Fruit fly (Drosophila melanogaster) whole organism, prepupa: ENCODE results near the gene CG31804.

Experiments
- Blimp-1 ChIP-seq: fragments of 200-800 bp; sonication (Bioruptor generic); optimal IDR thresholded peaks from 3 replicates; lab custom pipeline; 2017; ENCODE audit warnings: missing biosample characterization, missing genetic modification characterization, mild to moderate bottlenecking, moderate library complexity, missing genetic modification reagents
- CG10631 ChIP-seq: fragments of 200-800 bp; sonication (Bioruptor generic); optimal IDR thresholded peaks from 2 replicates; lab custom pipeline; 2016; ENCODE audit warnings: missing biosample characterization, missing genetic modification characterization
- CG10669 ChIP-seq: fragments of 200-800 bp; sonication (Bioruptor generic); optimal IDR thresholded peaks from 3 replicates; lab custom pipeline; 2018; ENCODE audit warnings: missing biosample characterization, mild to moderate bottlenecking, missing genetic modification characterization, moderate library complexity
- CG11294 ChIP-seq: fragments of 200-800 bp; sonication (Bioruptor generic); IDR thresholded peaks from 2 replicates; pipeline ENCODE4 v1.3.6; 2022; ENCODE audit warnings: missing biosample characterization, missing genetic modification characterization
- CG11762 ChIP-seq: fragments of 200-800 bp; sonication (Bioruptor generic); optimal IDR thresholded peaks from 3 replicates; lab custom pipeline; 2016; ENCODE audit warnings: missing biosample characterization, missing genetic modification characterization; ENCODE audit not compliant: insufficient read depth
- CG11902 ChIP-seq: fragments of 200-800 bp; sonication (Bioruptor generic); optimal IDR thresholded peaks from 3 replicates; lab custom pipeline; 2016; ENCODE audit warnings: missing biosample characterization, missing genetic modification characterization
- CG15336 ChIP-seq: fragments of 200-800 bp; sonication (Bioruptor generic); IDR thresholded peaks from 2 replicates; pipeline ENCODE4 v1.3.6; 2022; ENCODE audit warnings: missing biosample characterization, missing genetic modification characterization
- CG1621 ChIP-seq: fragments of 200-800 bp; sonication (Bioruptor generic); optimal IDR thresholded peaks from 3 replicates; lab custom pipeline; 2018; ENCODE audit warnings: missing biosample characterization, mild to moderate bottlenecking, missing genetic modification characterization
- CG16779 ChIP-seq: fragments of 200-800 bp; sonication (Bioruptor generic); optimal IDR thresholded peaks from 3 replicates; lab custom pipeline; 2017; ENCODE audit warnings: missing biosample characterization, mild to moderate bottlenecking, missing genetic modification characterization
- CG3032 ChIP-seq: fragments of 200-800 bp; optimal IDR thresholded peaks from 2 replicates; lab custom pipeline; 2019; ENCODE audit warnings: missing biosample characterization, mild to moderate bottlenecking, missing genetic modification characterization, moderate library complexity
- CG31627 ChIP-seq: fragments of 200-800 bp; sonication (Bioruptor generic); optimal IDR thresholded peaks from 3 replicates; lab custom pipeline; 2016; ENCODE audit warnings: missing biosample characterization, missing genetic modification characterization
- CG34406 ChIP-seq: fragments of 200-800 bp; sonication (Bioruptor generic); optimal IDR thresholded peaks from 3 replicates; lab custom pipeline; 2016; ENCODE audit warnings: missing biosample characterization, missing genetic modification characterization
- CG3919 ChIP-seq: fragments of 200-800 bp; sonication (Bioruptor generic); optimal IDR thresholded peaks from 3 replicates; lab custom pipeline; 2016; ENCODE audit warnings: missing biosample characterization, missing genetic modification characterization
- CG4318 ChIP-seq: fragments of 200-800 bp; sonication (Bioruptor generic); optimal IDR thresholded peaks from 3 replicates; lab custom pipeline; 2017; ENCODE audit warnings: missing biosample characterization, mild to moderate bottlenecking, missing genetic modification characterization
- CG6276 ChIP-seq: fragments of 200-800 bp; sonication (Bioruptor generic); optimal IDR thresholded peaks from 2 replicates; lab custom pipeline; 2017; ENCODE audit warnings: missing biosample characterization, mild to moderate bottlenecking, missing genetic modification characterization
- CG6792 ChIP-seq: fragments of 200-800 bp; sonication (Bioruptor generic); optimal IDR thresholded peaks from 3 replicates; lab custom pipeline; 2016; ENCODE audit warnings: missing biosample characterization, missing genetic modification characterization
- CG6808 ChIP-seq: fragments of 200-800 bp; sonication (Bioruptor generic); optimal IDR thresholded peaks from 3 replicates; lab custom pipeline; 2017; ENCODE audit warnings: missing biosample characterization, missing genetic modification characterization, mild to moderate bottlenecking, moderate library complexity, missing genetic modification reagents
- CG7368 ChIP-seq: fragments of 200-800 bp; sonication (Bioruptor generic); optimal IDR thresholded peaks from 3 replicates; lab custom pipeline; 2016; ENCODE audit warnings: missing biosample characterization, missing genetic modification characterization
- CG8119 ChIP-seq: fragments of 200-800 bp; sonication (Bioruptor generic); IDR thresholded peaks from 3 replicates; pipeline ENCODE4 v1.3.6; 2022; ENCODE audit warnings: missing biosample characterization, missing genetic modification characterization
- CG8319 ChIP-seq: fragments of 200-800 bp; sonication (Bioruptor generic); optimal IDR thresholded peaks from 3 replicates; lab custom pipeline; 2016; ENCODE audit warnings: missing biosample characterization, missing genetic modification characterization
- CG8632 ChIP-seq: fragments of 200-800 bp; sonication (Bioruptor generic); optimal IDR thresholded peaks from 3 replicates; lab custom pipeline; 2016; ENCODE audit warnings: missing biosample characterization, missing genetic modification characterization
- CG9139 ChIP-seq: fragments of 200-800 bp; sonication (Bioruptor generic); optimal IDR thresholded peaks from 3 replicates; lab custom pipeline; 2017; ENCODE audit warnings: missing biosample characterization, mild to moderate bottlenecking, missing genetic modification characterization
- Eip93F ChIP-seq: fragments of 200-800 bp; sonication (Bioruptor generic); optimal IDR thresholded peaks from 2 replicates; lab custom pipeline; 2016; ENCODE audit warnings: missing biosample characterization, mild to moderate bottlenecking, missing genetic modification characterization
- Ets21C ChIP-seq: fragments of 200-800 bp; sonication (Bioruptor generic); optimal IDR thresholded peaks from 3 replicates; lab custom pipeline; 2016; ENCODE audit warnings: missing biosample characterization, missing genetic modification characterization
- Ets96B ChIP-seq: fragments of 200-800 bp; optimal IDR thresholded peaks from 2 replicates; lab custom pipeline; 2019; ENCODE audit warnings: missing biosample characterization, mild to moderate bottlenecking, missing genetic modification characterization, moderate library complexity
- Gug ChIP-seq: fragments of 200-800 bp; sonication (Bioruptor generic); IDR thresholded peaks from 2 replicates; pipeline ENCODE4 v1.3.6; 2022; ENCODE audit warnings: missing biosample characterization, missing genetic modification characterization
- Hr38 ChIP-seq: sonication (Bioruptor generic); optimal IDR thresholded peaks from 2 replicates; lab custom pipeline; 2016; ENCODE audit warnings: missing biosample characterization, missing genetic modification characterization
- Hr39 ChIP-seq: fragments of 200-800 bp; sonication (Bioruptor generic); optimal IDR thresholded peaks from 2 replicates; lab custom pipeline; 2016; ENCODE audit warnings: missing biosample characterization, missing genetic modification characterization
- Lpt ChIP-seq: fragments of 200-800 bp; sonication (Bioruptor generic); optimal IDR thresholded peaks from 3 replicates; lab custom pipeline; 2016; ENCODE audit warnings: missing biosample characterization, missing genetic modification characterization
- Met ChIP-seq: fragments of 200-800 bp; sonication (Bioruptor generic); optimal IDR thresholded peaks from 3 replicates; lab custom pipeline; 2016; ENCODE audit warnings: missing biosample characterization, missing genetic modification characterization
- OdsH ChIP-seq: fragments of 200-800 bp; sonication (Bioruptor generic); optimal IDR thresholded peaks from 3 replicates; lab custom pipeline; 2016; ENCODE audit warnings: missing biosample characterization, missing genetic modification characterization
- Smox ChIP-seq: fragments of 200-800 bp; sonication (Bioruptor generic); optimal IDR thresholded peaks from 3 replicates; lab custom pipeline; 2016; ENCODE audit warnings: missing biosample characterization, missing genetic modification characterization
- Sox102F ChIP-seq: fragments of 200-800 bp; sonication (Bioruptor generic); optimal IDR thresholded peaks from 2 replicates; lab custom pipeline; 2016; ENCODE audit warnings: missing biosample characterization, mild to moderate bottlenecking, missing genetic modification characterization
- Sox14 ChIP-seq: fragments of 200-800 bp; sonication (Bioruptor generic); optimal IDR thresholded peaks from 3 replicates; lab custom pipeline; 2016; ENCODE audit warnings: missing biosample characterization, missing genetic modification characterization
- Sox15 ChIP-seq: fragments of 200-800 bp; sonication (Bioruptor generic); optimal IDR thresholded peaks from 3 replicates; lab custom pipeline; 2016; ENCODE audit warnings: missing biosample characterization, missing genetic modification characterization
- achi ChIP-seq: fragments of 200-800 bp; sonication (Bioruptor generic); optimal IDR thresholded peaks from 3 replicates; lab custom pipeline; 2016; ENCODE audit warnings: missing biosample characterization, missing genetic modification characterization
- cyc ChIP-seq: fragments of 200-800 bp; sonication (Bioruptor generic); optimal IDR thresholded peaks from 3 replicates; lab custom pipeline; 2016; ENCODE audit warnings: missing biosample characterization, missing genetic modification characterization
- dac ChIP-seq: fragments of 200-800 bp; sonication (Bioruptor generic); optimal IDR thresholded peaks from 2 replicates; lab custom pipeline; 2017; ENCODE audit warnings: missing biosample characterization, mild to moderate bottlenecking, missing genetic modification characterization
- dsx ChIP-seq: fragments of 200-800 bp; optimal IDR thresholded peaks from 3 replicates; lab custom pipeline; 2019; ENCODE audit warnings: missing biosample characterization, mild to moderate bottlenecking, missing genetic modification characterization, moderate library complexity; ENCODE audit not compliant: poor library complexity, severe bottlenecking
- eg ChIP-seq: fragments of 200-800 bp; sonication (Bioruptor generic); IDR thresholded peaks from 3 replicates; pipeline ENCODE4 v1.3.6; 2022; ENCODE audit warnings: missing biosample characterization, missing genetic modification characterization
- esn ChIP-seq: fragments of 200-800 bp; sonication (Bioruptor generic); optimal IDR thresholded peaks from 2 replicates; lab custom pipeline; 2016; ENCODE audit warnings: missing biosample characterization, mild to moderate bottlenecking, missing genetic modification characterization, moderate library complexity
- fd59A ChIP-seq: fragments of 200-800 bp; sonication (Bioruptor generic); optimal IDR thresholded peaks from 2 replicates; lab custom pipeline; 2017; ENCODE audit warnings: missing biosample characterization, mild to moderate bottlenecking, missing genetic modification characterization, missing genetic modification reagents
- fkh ChIP-seq: fragments of 200-800 bp; sonication (Bioruptor generic); optimal IDR thresholded peaks from 3 replicates; lab custom pipeline; 2017; ENCODE audit warnings: missing biosample characterization, mild to moderate bottlenecking, missing genetic modification characterization, moderate library complexity
- lz ChIP-seq: fragments of 200-800 bp; sonication (Bioruptor generic); optimal IDR thresholded peaks from 3 replicates; lab custom pipeline; 2016; ENCODE audit warnings: missing biosample characterization, missing genetic modification characterization
- net ChIP-seq: fragments of 200-800 bp; sonication (Bioruptor generic); optimal IDR thresholded peaks from 3 replicates; lab custom pipeline; 2016; ENCODE audit warnings: missing biosample characterization, missing genetic modification characterization
- pdm3 ChIP-seq: fragments of 200-800 bp; sonication (Bioruptor generic); optimal IDR thresholded peaks from 3 replicates; lab custom pipeline; 2016; ENCODE audit warnings: missing biosample characterization, missing genetic modification characterization
- salr ChIP-seq, 2 experiments: fragments of 200-800 bp; sonication (Bioruptor generic); optimal IDR thresholded peaks; 3 replicates each; lab custom pipeline; 2016 to 2018; ENCODE audit warnings: missing biosample characterization in 2 of 2, missing genetic modification characterization in 2 of 2, mild to moderate bottlenecking in 1 of 2
- spab ChIP-seq: fragments of 200-800 bp; sonication (Bioruptor generic); optimal IDR thresholded peaks from 2 replicates; lab custom pipeline; 2017; ENCODE audit warnings: missing biosample characterization, mild to moderate bottlenecking, missing genetic modification characterization, missing genetic modification reagents
- ss ChIP-seq, 2 experiments: fragments of 200-800 bp; sonication (Bioruptor generic); optimal IDR thresholded peaks; 2 replicates in 1 of 2; 3 replicates in 1 of 2; lab custom pipeline; 2017 to 2018; ENCODE audit warnings: mild to moderate bottlenecking in 2 of 2, missing biosample characterization in 2 of 2, missing genetic modification characterization in 2 of 2, moderate library complexity in 1 of 2
- topi ChIP-seq: fragments of 200-800 bp; sonication (Bioruptor generic); optimal IDR thresholded peaks from 3 replicates; lab custom pipeline; 2016; ENCODE audit warnings: missing biosample characterization, missing genetic modification characterization
- vri ChIP-seq: fragments of 200-800 bp; sonication (Bioruptor generic); optimal IDR thresholded peaks from 3 replicates; lab custom pipeline; 2016; ENCODE audit warnings: missing biosample characterization, mild to moderate bottlenecking, missing genetic modification characterization

The CG31804 gene

DNA sequence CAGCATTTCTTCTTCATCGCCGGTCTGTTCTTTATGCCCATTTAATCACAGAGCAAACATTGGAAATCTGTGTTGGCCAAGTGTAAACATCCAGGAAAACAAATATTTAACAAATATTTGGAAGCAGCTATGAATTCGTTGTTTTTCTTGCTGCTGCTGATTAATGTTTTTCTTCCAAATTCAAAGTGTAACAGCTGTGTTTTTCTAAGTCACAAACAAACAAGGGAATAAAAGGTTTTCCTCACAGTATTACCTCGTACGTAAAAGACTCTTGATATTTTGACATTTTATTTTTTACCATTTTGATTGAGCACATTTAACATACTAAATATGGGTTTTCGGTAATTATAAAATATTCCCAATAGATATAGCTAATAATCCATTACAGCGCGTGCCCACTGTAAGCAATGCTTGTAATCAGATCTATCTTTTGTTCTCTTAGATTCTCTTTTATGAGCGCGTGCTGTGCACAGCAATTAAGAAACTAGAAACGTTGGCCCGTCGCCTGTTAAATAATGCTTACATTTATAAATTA lies 15.5 kb downstream of the CG31804 start:
- peak; percentile 65 for TF ChIP-seq CG8632 (GFP tag; lab: Kevin White, UChicago)
- TF ChIP-seq vri (GFP tag; lab: Kevin White, UChicago), result peak; percentile 47
- peak; percentile 32 for TF ChIP-seq dsx
- TF ChIP-seq Met (GFP tag; lab: Kevin White, UChicago), result peak; percentile 71
- TF ChIP-seq CG11902 (GFP tag; lab: Kevin White, UChicago), result peak; percentile 51
- peak; percentile 100 for TF ChIP-seq fkh (GFP tag; lab: Kevin White, UChicago)
- TF ChIP-seq Eip93F (GFP tag; lab: Kevin White, UChicago), result no peak
- TF ChIP-seq Ets21C (GFP tag; lab: Kevin White, UChicago), result peak; percentile 47
- TF ChIP-seq CG15336 (GFP tag; lab: Robert Waterston, UW), result peak; percentile 83
- TF ChIP-seq CG1621, result peak; percentile 58
- TF ChIP-seq Sox14 (GFP tag; lab: Kevin White, UChicago), result peak; percentile 86
- peak; percentile 77 for TF ChIP-seq CG4318
- TF ChIP-seq esn (GFP tag; lab: Kevin White, UChicago), result peak; percentile 68
- TF ChIP-seq Lpt (GFP tag; lab: Kevin White, UChicago), result peak; percentile 59
- TF ChIP-seq CG3919, result peak; percentile 79
- TF ChIP-seq CG8319, result peak; percentile 54
- peak; percentile 76 for TF ChIP-seq Hr39 (GFP tag; lab: Kevin White, UChicago)
- TF ChIP-seq spab, result peak; percentile 42
- peak; percentile 84 for TF ChIP-seq CG11294 (GFP tag; lab: Robert Waterston, UW)
- TF ChIP-seq CG6792 (GFP tag; lab: Kevin White, UChicago), result peak; percentile 61
- TF ChIP-seq Ets96B (tag; lab: Kevin White, UChicago), result peak; percentile 62
- peak; percentile 51 for TF ChIP-seq CG11762 (GFP tag; lab: Kevin White, UChicago)
- peak; percentile 83 for TF ChIP-seq pdm3 (GFP tag; lab: Kevin White, UChicago)
- peak; percentile 79 for TF ChIP-seq CG31627 (GFP tag; lab: Kevin White, UChicago)
- peak; percentile 60 for TF ChIP-seq topi (GFP tag; lab: Kevin White, UChicago)
- TF ChIP-seq ss (GFP tag; optimal IDR thresholded peaks at IDR 0.05; lab: Kevin White, UChicago), result peak in 1 of 2 experiments; percentile 50
- peak; percentile 50 for TF ChIP-seq Sox102F
- TF ChIP-seq dac (GFP tag; lab: Kevin White, UChicago), result peak; percentile 46
- no peak for TF ChIP-seq Hr38
- peak; percentile 22 to 68 for TF ChIP-seq salr (GFP tag; optimal IDR thresholded peaks at IDR 0.05; lab: Kevin White, UChicago)
- TF ChIP-seq fd59A, result peak; percentile 49
- peak; percentile 60 for TF ChIP-seq Smox (GFP tag; lab: Kevin White, UChicago)
- peak; percentile 36 for TF ChIP-seq Sox15 (GFP tag; lab: Kevin White, UChicago)
- TF ChIP-seq achi (GFP tag; lab: Kevin White, UChicago), result peak; percentile 81
- TF ChIP-seq eg (GFP tag; lab: Robert Waterston, UW), result peak; percentile 93
- TF ChIP-seq net (GFP tag; lab: Kevin White, UChicago), result peak; percentile 79
- TF ChIP-seq OdsH (GFP tag; lab: Kevin White, UChicago), result peak; percentile 80
- TF ChIP-seq CG8119, result peak; percentile 80
- TF ChIP-seq CG9139 (GFP tag; lab: Kevin White, UChicago), result no peak
- TF ChIP-seq CG7368 (GFP tag; lab: Kevin White, UChicago), result peak; percentile 53
- TF ChIP-seq Gug, result peak; percentile 87
- peak; percentile 60 for TF ChIP-seq CG6808
- peak; percentile 54 for TF ChIP-seq CG10669
- peak; percentile 64 for TF ChIP-seq CG34406 (GFP tag; lab: Kevin White, UChicago)
- peak; percentile 66 for TF ChIP-seq CG3032 (tag; lab: Kevin White, UChicago)
- no peak for TF ChIP-seq Blimp-1
- peak; percentile 68 for TF ChIP-seq cyc
- peak; percentile 71 for TF ChIP-seq lz
- TF ChIP-seq CG6276 (GFP tag; lab: Kevin White, UChicago), result peak; percentile 74
- TF ChIP-seq CG16779 (tag; lab: Kevin White, UChicago), result peak; percentile 10
- TF ChIP-seq CG10631 (GFP tag; lab: Kevin White, UChicago), result peak; percentile 68
